Comparison of ENCODE assay signal across 1 fruit fly cellular context in genomic region chr3R:5282755-5283359, dm6.
TF ChIP-seq lines count a peak whose summit lies in the region.

No protein-coding gene starts in this region.

TF ChIP-seq in whole organism, embryonic, 481 proteins besides CTCF, POLR2A, EP300 and RAD21 (continued from another document):
- TF ChIP-seq Nf-YB (GFP tag; optimal IDR thresholded peaks at IDR 0.05; lab: Kevin White, UChicago) (no peak), CG17359 (tag; optimal IDR thresholded peaks at IDR 0.05; lab: Kevin White, UChicago) (no peak), CG7271 (tag; optimal IDR thresholded peaks at IDR 0.05; lab: Kevin White, UChicago) (no peak), CG13894 (tag; optimal IDR thresholded peaks at IDR 0.05; lab: Kevin White, UChicago) (no peak), Dek (tag; optimal IDR thresholded peaks at IDR 0.05; lab: Kevin White, UChicago) (no peak), CG3407 (GFP tag; optimal IDR thresholded peaks at IDR 0.05; lab: Kevin White, UChicago) (no peak), BtbVII (GFP tag; optimal IDR thresholded peaks at IDR 0.05; lab: Kevin White, UChicago) (no peak), CG9797 (GFP tag; optimal IDR thresholded peaks at IDR 0.05; lab: Kevin White, UChicago) (no peak), ab (GFP tag; optimal IDR thresholded peaks at IDR 0.05; lab: Kevin White, UChicago) (no peak), rib (GFP tag; IDR thresholded peaks at IDR 0.05; lab: Robert Waterston, UW) (peak; percentile 82), Ssrp (tag; optimal IDR thresholded peaks at IDR 0.05; lab: Kevin White, UChicago) (no peak), CG12071 (GFP tag; optimal IDR thresholded peaks at IDR 0.05; lab: Kevin White, UChicago) (no peak), nom (GFP tag; optimal IDR thresholded peaks at IDR 0.05; lab: Kevin White, UChicago) (no peak), ham (GFP tag; IDR thresholded peaks at IDR 0.05; lab: Robert Waterston, UW) (no peak), tgo (GFP tag; IDR thresholded peaks at IDR 0.05; lab: Robert Waterston, UW) (peak; percentile 28; the same call in 1 of the 3 replicates), CG7928 (GFP tag; optimal IDR thresholded peaks at IDR 0.05; lab: Kevin White, UChicago) (no peak), org-1 (GFP tag; optimal IDR thresholded peaks at IDR 0.05; lab: Kevin White, UChicago) (no peak), az2 (GFP tag; optimal IDR thresholded peaks at IDR 0.05; lab: Kevin White, UChicago) (no peak), peb (GFP tag; IDR thresholded peaks at IDR 0.05; lab: Robert Waterston, UW) (no peak), CG11247 (GFP tag; IDR thresholded peaks at IDR 0.05; lab: Robert Waterston, UW) (peak; percentile 66; the same call in 1 of the 2 replicates), BEAF-32 (GFP tag; optimal IDR thresholded peaks at IDR 0.05; lab: Kevin White, UChicago) (no peak), CG17385 (GFP tag; optimal IDR thresholded peaks at IDR 0.05; lab: Kevin White, UChicago) (no peak), sob (GFP tag; IDR thresholded peaks at IDR 0.05; lab: Robert Waterston, UW) (0 out of 2 replicates have a peak, but pooled peaks have one; percentile 39), CG2120 (GFP tag; optimal IDR thresholded peaks at IDR 0.05; lab: Kevin White, UChicago) (peak; percentile 47), ttk (GFP tag; IDR thresholded peaks at IDR 0.05; lab: Robert Waterston, UW) (0 out of 2 replicates have a peak, but pooled peaks have one; percentile 17), CoRest (tag; optimal IDR thresholded peaks at IDR 0.05; lab: Kevin White, UChicago) (no peak), CG7745 (tag; optimal IDR thresholded peaks at IDR 0.05; lab: Kevin White, UChicago) (no peak), jumu (GFP tag; optimal IDR thresholded peaks at IDR 0.05; lab: Kevin White, UChicago) (peak; percentile 23), CG17912 (GFP tag; optimal IDR thresholded peaks at IDR 0.05; lab: Kevin White, UChicago) (no peak), CG4404 (GFP tag; IDR thresholded peaks at IDR 0.05; lab: Robert Waterston, UW) (no peak), salm (tag; optimal IDR thresholded peaks at IDR 0.05; lab: Kevin White, UChicago) (no peak), CG2202 (tag; optimal IDR thresholded peaks at IDR 0.05; lab: Kevin White, UChicago) (no peak), CG34376 (GFP tag; optimal IDR thresholded peaks at IDR 0.05; lab: Kevin White, UChicago) (no peak), schlank (tag; optimal IDR thresholded peaks at IDR 0.05; lab: Kevin White, UChicago) (no peak), CG11723 (GFP tag; optimal IDR thresholded peaks at IDR 0.05; lab: Kevin White, UChicago) (no peak), CG5180 (GFP tag; optimal IDR thresholded peaks at IDR 0.05; lab: Kevin White, UChicago) (no peak), slou (GFP tag; optimal IDR thresholded peaks at IDR 0.05; lab: Kevin White, UChicago) (no peak), Ets65A (GFP tag; lab: Kevin White, UChicago) (peak; percentile 61), gce (GFP tag; IDR thresholded peaks at IDR 0.05; lab: Robert Waterston, UW) (peak; percentile 49; the same call in 1 of the 3 replicates), CG3847 (GFP tag; IDR thresholded peaks at IDR 0.05; lab: Robert Waterston, UW) (no peak), dysf (GFP tag; IDR thresholded peaks at IDR 0.05; lab: Robert Waterston, UW) (peak; percentile 52; the same call in 1 of the 3 replicates), ase (GFP tag; IDR thresholded peaks at IDR 0.05; lab: Robert Waterston, UW) (no peak), CG16815 (GFP tag; optimal IDR thresholded peaks at IDR 0.05; lab: Kevin White, UChicago) (no peak), slp2 (GFP tag; optimal IDR thresholded peaks at IDR 0.05; lab: Kevin White, UChicago) (no peak), nerfin-1 (tag; optimal IDR thresholded peaks at IDR 0.05; lab: Kevin White, UChicago) (no peak), wek (GFP tag; optimal IDR thresholded peaks at IDR 0.05; lab: Kevin White, UChicago) (no peak), Usf (GFP tag; optimal IDR thresholded peaks at IDR 0.05; lab: Kevin White, UChicago) (no peak), Hand (GFP tag; optimal IDR thresholded peaks at IDR 0.05; lab: Kevin White, UChicago) (no peak), al (GFP tag; IDR thresholded peaks at IDR 0.05; lab: Robert Waterston, UW) (peak; percentile 12; the same call in 1 of the 2 replicates), CG1024 (GFP tag; IDR thresholded peaks at IDR 0.05; lab: Robert Waterston, UW) (no peak), jing (GFP tag; optimal IDR thresholded peaks at IDR 0.05; lab: Kevin White, UChicago) (no peak), Asciz (GFP tag; optimal IDR thresholded peaks at IDR 0.05; lab: Kevin White, UChicago) (no peak), CG14667 (GFP tag; IDR thresholded peaks at IDR 0.05; lab: Robert Waterston, UW) (no peak), CG15601 (tag; optimal IDR thresholded peaks at IDR 0.05; lab: Kevin White, UChicago) (no peak), sqz (GFP tag; optimal IDR thresholded peaks at IDR 0.05; lab: Kevin White, UChicago) (no peak), scrt (GFP tag; optimal IDR thresholded peaks at IDR 0.05; lab: Kevin White, UChicago) (peak; percentile 88), pan (optimal IDR thresholded peaks at IDR 0.05; lab: Kevin White, UChicago) (no peak), pan (GFP tag; optimal IDR thresholded peaks at IDR 0.05 in 1 of 2, IDR thresholded peaks at IDR 0.05 in 1 of 2) (peak in 1 of 2 experiments; percentile 50), crol (GFP tag; IDR thresholded peaks at IDR 0.05; lab: Robert Waterston, UW) (peak; percentile 57; the same call in 1 of the 2 replicates), CG6654 (GFP tag; optimal IDR thresholded peaks at IDR 0.05; lab: Kevin White, UChicago) (no peak), sd (tag; optimal IDR thresholded peaks at IDR 0.05; lab: Kevin White, UChicago) (no peak), h (optimal IDR thresholded peaks at IDR 0.05; lab: Kevin White, UChicago) (no peak), CG32772 (GFP tag; IDR thresholded peaks at IDR 0.05; lab: Robert Waterston, UW) (no peak), Neu2 (GFP tag; optimal IDR thresholded peaks at IDR 0.05; lab: Kevin White, UChicago; ENCODE audit: borderline replicate concordance) (no peak), CG3726 (GFP tag; IDR thresholded peaks at IDR 0.05; lab: Robert Waterston, UW) (no peak), Dref (GFP tag; IDR thresholded peaks at IDR 0.05; lab: Robert Waterston, UW) (0 out of 2 replicates have a peak, but pooled peaks have one; percentile 23), CG34422 (GFP tag; IDR thresholded peaks at IDR 0.05; lab: Robert Waterston, UW) (peak; percentile 50; the same call in 2 of the 3 replicates), cas (GFP tag; IDR thresholded peaks at IDR 0.05; lab: Robert Waterston, UW) (0 out of 2 replicates have a peak, but pooled peaks have one; percentile 24), CG14014 (GFP tag; IDR thresholded peaks at IDR 0.05; lab: Robert Waterston, UW) (peak; percentile 52; the same call in 1 of the 2 replicates), CG5245 (GFP tag; optimal IDR thresholded peaks at IDR 0.05; lab: Kevin White, UChicago) (no peak), Hr3 (GFP tag; optimal IDR thresholded peaks at IDR 0.05; lab: Kevin White, UChicago) (no peak), CG4617 (GFP tag; optimal IDR thresholded peaks at IDR 0.05; lab: Kevin White, UChicago; ENCODE audit: borderline replicate concordance) (no peak), sima (GFP tag; optimal IDR thresholded peaks at IDR 0.05; lab: Kevin White, UChicago) (no peak), knrl (GFP tag; IDR thresholded peaks at IDR 0.05; lab: Robert Waterston, UW; ENCODE audit: partially characterized antibody) (no peak), Sox102F (GFP tag; optimal IDR thresholded peaks at IDR 0.05; lab: Kevin White, UChicago) (no peak), NFAT (GFP tag; IDR thresholded peaks at IDR 0.05; lab: Robert Waterston, UW) (peak; percentile 69), mirr (GFP tag; optimal IDR thresholded peaks at IDR 0.05; lab: Kevin White, UChicago) (peak; percentile 23), CG15514 (GFP tag; optimal IDR thresholded peaks at IDR 0.05; lab: Kevin White, UChicago) (no peak), CG4854 (GFP tag; optimal IDR thresholded peaks at IDR 0.05; lab: Kevin White, UChicago) (no peak), CG31388 (GFP tag; optimal IDR thresholded peaks at IDR 0.05; lab: Kevin White, UChicago) (no peak), CG9817 (tag; optimal IDR thresholded peaks at IDR 0.05; lab: Kevin White, UChicago) (no peak), oc (tag; optimal IDR thresholded peaks at IDR 0.05; lab: Kevin White, UChicago) (no peak), NC2α (GFP tag; optimal IDR thresholded peaks at IDR 0.05; lab: Kevin White, UChicago) (no peak), nerfin-2 (GFP tag; IDR thresholded peaks at IDR 0.05; lab: Robert Waterston, UW; ENCODE audit: partially characterized antibody) (no peak), fd96Cb (tag; optimal IDR thresholded peaks at IDR 0.05; lab: Kevin White, UChicago) (no peak), Blimp-1 (GFP tag; optimal IDR thresholded peaks at IDR 0.05; lab: Kevin White, UChicago) (no peak), Bdp1 (GFP tag; optimal IDR thresholded peaks at IDR 0.05; lab: Kevin White, UChicago) (peak; percentile 3), pros (GFP tag; optimal IDR thresholded peaks at IDR 0.05; lab: Kevin White, UChicago) (no peak), Ada2b (GFP tag; IDR thresholded peaks at IDR 0.05; lab: Robert Waterston, UW) (no peak), PHDP (tag; optimal IDR thresholded peaks at IDR 0.05; lab: Kevin White, UChicago) (no peak), CG14441 (GFP tag; IDR thresholded peaks at IDR 0.05; lab: Robert Waterston, UW) (0 out of 2 replicates have a peak, but pooled peaks have one; percentile 12), ssp (GFP tag; IDR thresholded peaks at IDR 0.05; lab: Robert Waterston, UW) (no peak), otp (GFP tag; IDR thresholded peaks at IDR 0.05; lab: Robert Waterston, UW) (peak; percentile 42; the same call in 2 of the 3 replicates), CG14050 (GFP tag; IDR thresholded peaks at IDR 0.05; lab: Robert Waterston, UW) (no peak), ash1 (GFP tag; optimal IDR thresholded peaks at IDR 0.05; lab: Kevin White, UChicago) (no peak), tna (GFP tag; IDR thresholded peaks at IDR 0.05; lab: Robert Waterston, UW; ENCODE audit: partially characterized antibody) (no peak), CG18262 (tag; optimal IDR thresholded peaks at IDR 0.05; lab: Kevin White, UChicago) (no peak), br (optimal IDR thresholded peaks at IDR 0.05; lab: Kevin White, UChicago) (no peak), inv (GFP tag; IDR thresholded peaks at IDR 0.05; lab: Robert Waterston, UW; ENCODE audit: partially characterized antibody) (peak; percentile 19; the same call in 1 of the 2 replicates), unpg (GFP tag; optimal IDR thresholded peaks at IDR 0.05; lab: Kevin White, UChicago) (no peak), HmgZ (tag; optimal IDR thresholded peaks at IDR 0.05; lab: Kevin White, UChicago) (peak; percentile 27), fd102C (GFP tag; optimal IDR thresholded peaks at IDR 0.05; lab: Kevin White, UChicago) (no peak), nau (GFP tag; optimal IDR thresholded peaks at IDR 0.05; lab: Kevin White, UChicago) (no peak)
TF ChIP-seq in whole organism, embryonic: peak in this region for 112.
